Worm (Caenorhabditis elegans): ENCODE measurements around the gene dmsr-15.

DNA sequence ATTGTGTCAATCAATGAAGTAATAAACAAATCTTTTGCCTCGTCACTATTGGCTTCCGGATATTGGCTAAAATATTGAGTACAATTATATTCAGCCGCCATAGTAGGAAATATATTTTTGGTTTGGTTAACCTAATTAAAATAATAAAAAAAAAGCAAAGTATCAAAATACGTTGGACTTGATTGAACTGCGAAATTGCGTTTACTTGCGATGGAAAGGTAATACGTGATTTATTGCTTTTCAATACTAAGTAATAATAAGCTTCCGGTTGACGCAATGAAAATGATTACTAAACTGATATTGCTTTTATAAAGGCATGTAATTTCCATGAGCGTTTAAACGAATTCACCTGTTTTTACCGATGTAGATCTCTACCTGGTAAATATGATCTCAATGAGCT, 29.1 kb downstream of the dmsr-15 start, which contains the start of gene dmsr-9:
- TF ChIP-seq W03F9.2 (tag; optimal IDR thresholded peaks at IDR 0.05) (no peak), him-1 (tag; optimal IDR thresholded peaks at IDR 0.05) (no peak), dao-5 (tag; optimal IDR thresholded peaks at IDR 0.05) (no peak)
